Fruit fly (Drosophila melanogaster): ENCODE results near the gene loh.

The loh gene

DNA sequence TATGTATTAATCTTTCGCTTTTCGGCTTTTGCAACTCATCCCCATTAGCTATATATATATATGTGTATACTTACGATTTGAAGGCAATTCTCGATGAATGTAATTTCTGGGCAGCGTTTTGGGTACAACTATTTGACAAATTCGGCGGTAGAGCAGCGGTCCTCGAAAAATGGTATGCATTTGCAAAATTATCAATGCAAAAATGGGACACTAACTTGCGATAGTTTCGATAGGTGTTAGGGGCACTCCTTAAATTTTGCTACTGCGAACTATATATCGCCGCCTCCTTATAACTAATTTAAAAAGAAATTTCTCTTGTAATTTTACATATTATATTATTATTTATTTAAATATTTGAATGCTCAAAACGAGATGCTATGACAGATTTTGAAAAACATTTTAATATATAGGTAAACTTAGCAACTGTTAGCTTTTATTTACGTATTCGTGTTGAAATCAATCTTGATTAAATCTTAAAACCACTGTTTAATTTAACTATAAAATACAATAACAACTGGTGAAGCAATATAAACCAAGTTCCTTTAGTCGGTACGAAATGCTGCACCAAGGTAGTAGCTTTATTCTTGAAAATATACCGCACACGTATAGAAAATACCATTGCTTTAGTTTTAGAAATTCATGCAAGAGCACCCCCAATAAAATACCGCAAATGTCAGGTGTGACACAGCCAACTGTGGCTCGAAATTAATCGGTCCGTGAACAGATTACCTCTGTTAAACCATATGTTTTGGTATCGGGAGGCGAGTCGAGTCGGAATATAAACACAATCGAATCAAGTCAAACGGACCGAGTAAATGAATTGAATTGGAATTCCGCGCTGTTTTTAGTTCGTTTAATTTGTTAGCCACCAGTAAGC lies 28.8 kb upstream of the loh start, which contains the start of the genes CG5355 and Klp31E (continued):
- no peak for TF ChIP-seq CG8319 (GFP tag; optimal IDR thresholded peaks at IDR 0.05)
- TF ChIP-seq acj6 (GFP tag; optimal IDR thresholded peaks at IDR 0.05) = peak; percentile 50
- TF ChIP-seq pdm3 (GFP tag; optimal IDR thresholded peaks at IDR 0.05) = no peak
- peak; percentile 54 for TF ChIP-seq esn (GFP tag; optimal IDR thresholded peaks at IDR 0.05)
- TF ChIP-seq CG8632 (GFP tag; optimal IDR thresholded peaks at IDR 0.05) = no peak
- TF ChIP-seq CG1621 (tag; optimal IDR thresholded peaks at IDR 0.05) = no peak
- no peak for TF ChIP-seq Hr38 (GFP tag; optimal IDR thresholded peaks at IDR 0.05)
- no peak for TF ChIP-seq CG6808 (GFP tag; optimal IDR thresholded peaks at IDR 0.05)
- TF ChIP-seq vri (GFP tag; optimal IDR thresholded peaks at IDR 0.05) = no peak
- TF ChIP-seq Hr39 (GFP tag; optimal IDR thresholded peaks at IDR 0.05) = peak; percentile 59
- no peak for TF ChIP-seq CG8119 (GFP tag; IDR thresholded peaks at IDR 0.05)
- TF ChIP-seq Sox102F (GFP tag; optimal IDR thresholded peaks at IDR 0.05) = no peak
- no peak for TF ChIP-seq CG9139 (GFP tag; optimal IDR thresholded peaks at IDR 0.05)
- peak; percentile 65 for TF ChIP-seq Sox15 (GFP tag; optimal IDR thresholded peaks at IDR 0.05)
- no peak for TF ChIP-seq eg (GFP tag; IDR thresholded peaks at IDR 0.05)
- no peak for TF ChIP-seq Lpt (GFP tag; optimal IDR thresholded peaks at IDR 0.05)
- TF ChIP-seq CG10669 (GFP tag; optimal IDR thresholded peaks at IDR 0.05) = no peak
- TF ChIP-seq Blimp-1 (GFP tag; optimal IDR thresholded peaks at IDR 0.05) = peak; percentile 43
- TF ChIP-seq fd85E (GFP tag; optimal IDR thresholded peaks at IDR 0.05) = no peak
- TF ChIP-seq svp (GFP tag) = no peak
- TF ChIP-seq CG16779 (tag; optimal IDR thresholded peaks at IDR 0.05) = no peak
- no peak for TF ChIP-seq spab (GFP tag; optimal IDR thresholded peaks at IDR 0.05)
- TF ChIP-seq CG11902 (GFP tag; optimal IDR thresholded peaks at IDR 0.05) = no peak
- peak; percentile 42 for TF ChIP-seq CG6792 (GFP tag; optimal IDR thresholded peaks at IDR 0.05)
- TF ChIP-seq CG11762 (GFP tag; optimal IDR thresholded peaks at IDR 0.05; ENCODE audit: insufficient read depth) = no peak
- 0 out of 2 replicates have a peak, but pooled peaks have one; percentile 41 for TF ChIP-seq Gug (GFP tag; IDR thresholded peaks at IDR 0.05)
- no peak for TF ChIP-seq CG7368 (GFP tag; optimal IDR thresholded peaks at IDR 0.05)
- no peak for TF ChIP-seq Met (GFP tag; optimal IDR thresholded peaks at IDR 0.05)
- no peak for TF ChIP-seq CG32006 (GFP tag; optimal IDR thresholded peaks at IDR 0.05)
- TF ChIP-seq Smox (GFP tag; optimal IDR thresholded peaks at IDR 0.05) = no peak
- peak; percentile 39 for TF ChIP-seq Ets21C (GFP tag; optimal IDR thresholded peaks at IDR 0.05)
- TF ChIP-seq CG4318 (GFP tag; optimal IDR thresholded peaks at IDR 0.05) = no peak
- TF ChIP-seq dac (GFP tag; optimal IDR thresholded peaks at IDR 0.05) = no peak
- no peak for TF ChIP-seq CG11294 (GFP tag; IDR thresholded peaks at IDR 0.05)
- TF ChIP-seq Hr4 (GFP tag; optimal IDR thresholded peaks at IDR 0.05) = no peak
- no peak for TF ChIP-seq CG3919 (GFP tag; optimal IDR thresholded peaks at IDR 0.05)
- peak; percentile 87 for TF ChIP-seq Eip78C (GFP tag)
- TF ChIP-seq salr (GFP tag; optimal IDR thresholded peaks at IDR 0.05) = no peak
- peak; percentile 69 for TF ChIP-seq OdsH (GFP tag; optimal IDR thresholded peaks at IDR 0.05)

DNA sequence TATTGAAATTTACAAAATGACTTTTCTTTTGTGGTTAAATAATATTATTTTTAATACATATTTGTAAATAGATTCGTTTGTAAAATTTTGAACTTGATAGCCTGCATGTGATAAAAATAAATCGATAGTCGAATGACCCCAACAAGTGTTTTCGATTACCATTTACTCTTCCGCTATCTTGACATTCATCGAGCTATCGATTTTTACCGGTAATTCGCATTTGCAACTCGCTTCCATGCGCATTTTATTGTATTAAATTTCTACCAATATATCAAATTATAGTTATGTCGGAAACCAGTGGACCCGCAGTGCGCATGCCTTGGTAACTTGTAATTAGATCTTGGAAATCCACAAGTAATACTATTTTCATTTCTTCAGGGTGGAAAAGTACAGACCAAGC lies 23.4 kb upstream of the loh start, which contains the start of gene RfC3:
RfC3 (plus strand) TSS at position 210 of the 400 bp plus-strand sequence.
- no peak for TF ChIP-seq acj6 (GFP tag; optimal IDR thresholded peaks at IDR 0.05)
- TF ChIP-seq esn (GFP tag; optimal IDR thresholded peaks at IDR 0.05) = no peak

Measured in whole organism, prepupa.